Worm (Caenorhabditis elegans): Measurements from ENCODE around the gene trf-1.

trf-1 gene

ce11 chrIII:13464493-13465362, 34.5 kb downstream of the trf-1 start, which contains the start of gene kel-3:
Gene kel-3, plus strand, starts transcription at chrIII:13464820.
- 0 out of 2 replicates have a peak, but pooled peaks have one; percentile 17 for TF ChIP-seq zip-11 (GFP tag; IDR thresholded peaks at IDR 0.05)
- peak in 1 of 2 experiments; percentile 91 for TF ChIP-seq unc-62 (GFP tag; optimal IDR thresholded peaks at IDR 0.05 in 1 of 2)
- no peak for TF ChIP-seq unc-62 (tag; optimal IDR thresholded peaks at IDR 0.05)
- TF ChIP-seq lin-15B (tag; optimal IDR thresholded peaks at IDR 0.05): peak; percentile 11
- TF ChIP-seq spr-1 (tag; optimal IDR thresholded peaks at IDR 0.05): peak; percentile 58
- TF ChIP-seq dmd-8 (GFP tag; IDR thresholded peaks at IDR 0.05): peak; percentile 78; the same call in 1 of the 2 replicates
- TF ChIP-seq daf-12 (tag; optimal IDR thresholded peaks at IDR 0.05): no peak
- TF ChIP-seq ztf-7 (tag; optimal IDR thresholded peaks at IDR 0.05): no peak
- peak; percentile 30 for TF ChIP-seq zfp-2 (tag; optimal IDR thresholded peaks at IDR 0.05)
- no peak; the same call in none of the 2 replicates for TF ChIP-seq lim-7 (GFP tag; IDR thresholded peaks at IDR 0.05)
- no peak for TF ChIP-seq R02D3.7 (tag; optimal IDR thresholded peaks at IDR 0.05)
- TF ChIP-seq vab-7 (GFP tag; IDR thresholded peaks at IDR 0.05): 0 out of 2 replicates have a peak, but pooled peaks have one; percentile 8
- no peak for TF ChIP-seq tag-97 (GFP tag; IDR thresholded peaks at IDR 0.05)
- peak; percentile 58 for TF ChIP-seq zip-2 (tag; optimal IDR thresholded peaks at IDR 0.05)
- peak; percentile 91 for TF ChIP-seq aha-1 (tag)
- TF ChIP-seq aly-2 (tag; optimal IDR thresholded peaks at IDR 0.05): peak; percentile 95
- TF ChIP-seq arid-1 (GFP tag; conservative IDR thresholded peaks at IDR 0.05): peak; percentile 86
- TF ChIP-seq dpl-1 (GFP tag; optimal IDR thresholded peaks at IDR 0.05): peak; percentile 7
- TF ChIP-seq lin-38 (GFP tag; IDR thresholded peaks at IDR 0.05): peak; percentile 80
- TF ChIP-seq ceh-32 (tag; optimal IDR thresholded peaks at IDR 0.05; ENCODE audit: poor library complexity): no peak
- TF ChIP-seq nhr-42 (GFP tag; IDR thresholded peaks at IDR 0.05): peak; percentile 86
- TF ChIP-seq lir-3 (tag; optimal IDR thresholded peaks at IDR 0.05): peak; percentile 7
- peak; percentile 12; the same call in 1 of the 2 replicates for TF ChIP-seq F26F4.8 (GFP tag; conservative IDR thresholded peaks at IDR 0.05)
- TF ChIP-seq lin-39 (tag; optimal IDR thresholded peaks at IDR 0.05): peak; percentile 58
- TF ChIP-seq fos-1 (tag; optimal IDR thresholded peaks at IDR 0.05): peak; percentile 41
- peak; percentile 74 for TF ChIP-seq nhr-11 (tag; optimal IDR thresholded peaks at IDR 0.05)
- no peak; the same call in 1 of the 2 replicates for TF ChIP-seq daf-19 (GFP tag; conservative IDR thresholded peaks at IDR 0.05)
- TF ChIP-seq ceh-44 (GFP tag; IDR thresholded peaks at IDR 0.05): peak; percentile 6; the same call in 1 of the 2 replicates
- TF ChIP-seq hlh-11 (tag; optimal IDR thresholded peaks at IDR 0.05): peak; percentile 98
- peak; percentile 74 for TF ChIP-seq spr-3 (GFP tag; optimal IDR thresholded peaks at IDR 0.05)
- TF ChIP-seq unc-39 (tag; optimal IDR thresholded peaks at IDR 0.05): no peak
- TF ChIP-seq tra-1 (GFP tag; IDR thresholded peaks at IDR 0.05): peak; percentile 70
- no peak for TF ChIP-seq mxl-2 (GFP tag; conservative IDR thresholded peaks at IDR 0.05)
- TF ChIP-seq T26A8.4 (GFP tag; IDR thresholded peaks at IDR 0.05): peak; percentile 93
- peak; percentile 62; the same call in 1 of the 2 replicates for TF ChIP-seq saeg-2 (GFP tag; IDR thresholded peaks at IDR 0.05)
- TF ChIP-seq hmg-1.1 (GFP tag; IDR thresholded peaks at IDR 0.05): peak; percentile 67; the same call in 1 of the 2 replicates
- TF ChIP-seq zag-1 (tag; optimal IDR thresholded peaks at IDR 0.05): no peak
- peak; percentile 77; the same call in 1 of the 2 replicates for TF ChIP-seq pha-4 (GFP tag; IDR thresholded peaks at IDR 0.05)
- peak; percentile 18 for TF ChIP-seq pha-4 (tag; optimal IDR thresholded peaks at IDR 0.05)
- TF ChIP-seq nhr-111 (GFP tag; optimal IDR thresholded peaks at IDR 0.05): no peak
- TF ChIP-seq lsy-2 (tag; optimal IDR thresholded peaks at IDR 0.05): peak; percentile 63 to 86
- TF ChIP-seq F49E8.2 (tag; optimal IDR thresholded peaks at IDR 0.05; ENCODE audit: borderline replicate concordance): peak; percentile 92
- peak; percentile 63 for TF ChIP-seq cey-2 (tag; optimal IDR thresholded peaks at IDR 0.05; ENCODE audit: borderline replicate concordance, insufficient read depth)
- TF ChIP-seq gei-8 (GFP tag; optimal IDR thresholded peaks at IDR 0.05): peak; percentile 88
- peak; percentile 70 for TF ChIP-seq mes-2 (tag; optimal IDR thresholded peaks at IDR 0.05; ENCODE audit: poor library complexity, severe bottlenecking)
- no peak; the same call in 1 of the 2 replicates for TF ChIP-seq nhr-41 (GFP tag; IDR thresholded peaks at IDR 0.05)
- TF ChIP-seq mdl-1 (tag; optimal IDR thresholded peaks at IDR 0.05): peak; percentile 24 to 47
- TF ChIP-seq ceh-82 (tag; optimal IDR thresholded peaks at IDR 0.05): no peak
